Worm (Caenorhabditis elegans) whole organism, early embryonic: Measurements from ENCODE around the gene srab-22.

Experiments used
- B0310.2 ChIP-seq: sonication (generic microtip); optimal IDR thresholded peaks from 2 replicates; lab custom pipeline; 2016; ENCODE audit warnings: mild to moderate bottlenecking, missing genetic modification characterization, missing compliant biosample characterization
- F13C5.2 ChIP-seq: sonication (generic microtip); optimal IDR thresholded peaks from 2 replicates; lab custom pipeline; 2017; ENCODE audit warnings: mild to moderate bottlenecking, missing genetic modification characterization, inconsistent platforms, missing compliant biosample characterization
- aly-1 ChIP-seq: sonication (generic microtip); optimal IDR thresholded peaks from 2 replicates; lab custom pipeline; 2016; ENCODE audit warnings: missing genetic modification characterization, missing compliant biosample characterization
- ama-1 ChIP-seq: fragments of 150-350 bp; optimal IDR thresholded peaks from 2 replicates; lab custom pipeline; 2014
- ceh-13 ChIP-seq: fragments of 200-800 bp; sonication (Bioruptor generic); optimal IDR thresholded peaks from 2 replicates; lab custom pipeline; 2018; ENCODE audit warnings: mild to moderate bottlenecking, missing genetic modification characterization, missing compliant biosample characterization
- ceh-36 ChIP-seq: sonication (generic microtip); optimal IDR thresholded peaks from 2 replicates; lab custom pipeline; 2016; ENCODE audit warnings: missing genetic modification characterization, inconsistent platforms, missing compliant biosample characterization
- ets-7 ChIP-seq: sonication (generic microtip); optimal IDR thresholded peaks from 2 replicates; lab custom pipeline; 2016; ENCODE audit warnings: missing genotype, missing genetic modification characterization, missing compliant biosample characterization
- flt-1 ChIP-seq: fragments of 200-800 bp; sonication (Bioruptor generic); IDR thresholded peaks from 2 replicates; pipeline ENCODE4 v1.3.6; 2022; ENCODE audit warnings: missing genetic modification characterization, missing compliant biosample characterization
- hmbx-1 ChIP-seq: sonication (generic microtip); optimal IDR thresholded peaks from 2 replicates; lab custom pipeline; 2016; ENCODE audit warnings: mild to moderate bottlenecking, missing genetic modification characterization, missing compliant biosample characterization
- hmg-4 ChIP-seq: fragments of 200-800 bp; sonication (Bioruptor generic); optimal IDR thresholded peaks from 2 replicates; lab custom pipeline; 2018; ENCODE audit warnings: mild to moderate bottlenecking, missing genetic modification characterization, missing compliant biosample characterization
- hnd-1 ChIP-seq: sonication (generic microtip); optimal IDR thresholded peaks from 2 replicates; lab custom pipeline; 2016; ENCODE audit warnings: missing genetic modification characterization, missing compliant biosample characterization
- pes-1 ChIP-seq: fragments of 200-800 bp; sonication (Bioruptor generic); IDR thresholded peaks from 2 replicates; pipeline ENCODE4 v1.3.6; 2022; ENCODE audit warnings: missing genetic modification reagents, missing genetic modification characterization, missing compliant biosample characterization
- scrt-1 ChIP-seq: fragments of 200-800 bp; sonication (Bioruptor generic); IDR thresholded peaks from 2 replicates; pipeline ENCODE4 v1.3.6; 2022; ENCODE audit warnings: missing genetic modification characterization, missing compliant biosample characterization
- sea-1 ChIP-seq: fragments of 200-800 bp; sonication (Bioruptor generic); conservative IDR thresholded peaks from 2 replicates; pipeline ENCODE4 v1.3.6; 2022; ENCODE audit warnings: missing genetic modification characterization, missing compliant biosample characterization
- tbx-11 ChIP-seq: fragments of 200-800 bp; sonication (Bioruptor generic); IDR thresholded peaks from 2 replicates; pipeline ENCODE4 v1.3.6; 2022; ENCODE audit warnings: missing genetic modification characterization, missing compliant biosample characterization
- tbx-37 ChIP-seq: fragments of 200-800 bp; sonication (Bioruptor generic); conservative IDR thresholded peaks from 2 replicates; pipeline ENCODE4 v1.3.6; 2022; ENCODE audit warnings: missing genetic modification reagents, missing genetic modification characterization, missing compliant biosample characterization
- tra-4 ChIP-seq: sonication (generic microtip); optimal IDR thresholded peaks from 2 replicates; lab custom pipeline; 2017; ENCODE audit warnings: missing genetic modification characterization, missing compliant biosample characterization

The srab-22 gene

ce11 chrV:3428697-3429096 is 2.5 kb downstream of the srab-22 start, which contains the start of gene srab-20:
Gene srab-20 (plus strand): TSS chrV:3428997.
- TF ChIP-seq aly-1 (tag; lab: Kevin White, UChicago) (no peak), flt-1 (GFP tag; lab: Robert Waterston, UW) (no peak)

DNA sequence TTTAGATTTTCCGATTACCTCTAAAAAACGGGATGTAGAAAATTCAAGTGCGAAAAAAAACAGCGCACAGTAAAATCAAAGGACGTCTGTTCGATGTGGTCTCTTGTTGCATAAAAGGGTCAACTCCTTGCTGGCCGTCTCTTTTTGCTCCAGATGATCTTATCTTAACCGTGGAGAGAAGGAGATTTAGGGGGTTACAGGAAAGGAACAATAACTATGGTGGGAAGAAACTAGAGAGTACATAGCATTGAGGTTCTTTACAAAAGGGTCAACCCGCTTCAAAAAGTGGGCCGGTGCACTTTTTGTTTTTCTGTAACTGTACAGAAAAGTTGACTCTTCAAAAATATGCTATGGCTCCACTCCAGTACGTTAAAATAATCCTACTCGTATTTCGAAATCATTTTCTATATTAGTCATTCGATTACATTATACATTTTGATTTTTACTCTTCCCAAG is 5.4 kb downstream of the srab-22 start, which contains the start of the genes T20D4.19 and srj-9:
T20D4.19 (minus strand) TSS at position 101 of the 456 bp plus-strand sequence.
srj-9 (plus strand) TSS at position 406 of the 456 bp plus-strand sequence.
- TF ChIP-seq B0310.2 (tag; lab: Kevin White, UChicago) (no peak), tra-4 (tag; lab: Kevin White, UChicago) (no peak), sea-1 (no peak), aly-1 (tag; lab: Kevin White, UChicago) (no peak), F13C5.2 (tag; lab: Kevin White, UChicago) (no peak), hnd-1 (tag; lab: Kevin White, UChicago) (no peak), ama-1 (lab: Kevin White, UChicago) (no peak), ets-7 (tag; lab: Kevin White, UChicago) (no peak), tbx-37 (GFP tag; lab: Robert Waterston, UW) (no peak), hmg-4 (GFP tag; lab: Kevin White, UChicago) (no peak), pes-1 (GFP tag; lab: Robert Waterston, UW) (no peak), tbx-11 (GFP tag; lab: Robert Waterston, UW) (no peak)

ce11 chrV:3442609-3443008 is 16.4 kb downstream of the srab-22 start:
- no peak for TF ChIP-seq tra-4 (tag; lab: Kevin White, UChicago)
- TF ChIP-seq ama-1 (lab: Kevin White, UChicago), result no peak
- TF ChIP-seq scrt-1 (GFP tag; lab: Robert Waterston, UW), result no peak
- TF ChIP-seq sea-1, result no peak
- no peak for TF ChIP-seq B0310.2 (tag; lab: Kevin White, UChicago)
- TF ChIP-seq ets-7 (tag; lab: Kevin White, UChicago), result no peak
- TF ChIP-seq ceh-36 (tag; lab: Kevin White, UChicago), result no peak
- no peak for TF ChIP-seq flt-1 (GFP tag; lab: Robert Waterston, UW)
- no peak for TF ChIP-seq tbx-37 (GFP tag; lab: Robert Waterston, UW)
- TF ChIP-seq hmg-4 (GFP tag; lab: Kevin White, UChicago), result no peak
- TF ChIP-seq tbx-11 (GFP tag; lab: Robert Waterston, UW), result no peak
- TF ChIP-seq aly-1 (tag; lab: Kevin White, UChicago), result no peak
- no peak for TF ChIP-seq hmbx-1
- TF ChIP-seq ceh-13 (GFP tag; lab: Kevin White, UChicago), result no peak
- TF ChIP-seq hnd-1 (tag; lab: Kevin White, UChicago), result no peak
- no peak for TF ChIP-seq pes-1 (GFP tag; lab: Robert Waterston, UW)
- no peak for TF ChIP-seq F13C5.2 (tag; lab: Kevin White, UChicago)

DNA sequence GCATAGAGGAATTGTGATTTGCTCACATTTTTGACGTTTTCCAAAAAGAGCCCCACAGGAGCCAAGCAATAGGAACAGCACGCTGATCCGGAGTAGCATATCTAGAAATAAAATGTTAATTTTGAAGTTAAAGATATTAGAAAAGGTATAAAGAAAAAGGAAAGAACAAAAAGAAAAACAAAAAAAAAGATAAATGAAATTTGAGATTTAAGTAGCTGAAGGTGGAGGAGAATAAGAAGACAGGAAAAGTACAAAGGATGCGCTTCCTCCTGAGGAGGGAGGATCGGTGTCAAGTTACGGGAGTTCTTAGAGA is 18.6 kb downstream of the srab-22 start, which contains the start of gene cfz-2:
cfz-2 (minus strand) TSS at position 101 of the 313 bp plus-strand sequence.
- TF ChIP-seq pes-1 (GFP tag; lab: Robert Waterston, UW), result no peak
- TF ChIP-seq hmg-4 (GFP tag; lab: Kevin White, UChicago), result no peak
- no peak for TF ChIP-seq ceh-36 (tag; lab: Kevin White, UChicago)
- no peak for TF ChIP-seq B0310.2 (tag; lab: Kevin White, UChicago)
- TF ChIP-seq scrt-1 (GFP tag; lab: Robert Waterston, UW), result no peak
- no peak for TF ChIP-seq ets-7 (tag; lab: Kevin White, UChicago)
- TF ChIP-seq tbx-37 (GFP tag; lab: Robert Waterston, UW), result no peak
- TF ChIP-seq ceh-13 (GFP tag; lab: Kevin White, UChicago), result no peak
- no peak for TF ChIP-seq F13C5.2 (tag; lab: Kevin White, UChicago)
- TF ChIP-seq tra-4 (tag; lab: Kevin White, UChicago), result no peak
- TF ChIP-seq sea-1, result no peak
- TF ChIP-seq hmbx-1, result no peak
- no peak for TF ChIP-seq hnd-1 (tag; lab: Kevin White, UChicago)
- no peak for TF ChIP-seq aly-1 (tag; lab: Kevin White, UChicago)
- TF ChIP-seq flt-1 (GFP tag; lab: Robert Waterston, UW), result no peak

DNA sequence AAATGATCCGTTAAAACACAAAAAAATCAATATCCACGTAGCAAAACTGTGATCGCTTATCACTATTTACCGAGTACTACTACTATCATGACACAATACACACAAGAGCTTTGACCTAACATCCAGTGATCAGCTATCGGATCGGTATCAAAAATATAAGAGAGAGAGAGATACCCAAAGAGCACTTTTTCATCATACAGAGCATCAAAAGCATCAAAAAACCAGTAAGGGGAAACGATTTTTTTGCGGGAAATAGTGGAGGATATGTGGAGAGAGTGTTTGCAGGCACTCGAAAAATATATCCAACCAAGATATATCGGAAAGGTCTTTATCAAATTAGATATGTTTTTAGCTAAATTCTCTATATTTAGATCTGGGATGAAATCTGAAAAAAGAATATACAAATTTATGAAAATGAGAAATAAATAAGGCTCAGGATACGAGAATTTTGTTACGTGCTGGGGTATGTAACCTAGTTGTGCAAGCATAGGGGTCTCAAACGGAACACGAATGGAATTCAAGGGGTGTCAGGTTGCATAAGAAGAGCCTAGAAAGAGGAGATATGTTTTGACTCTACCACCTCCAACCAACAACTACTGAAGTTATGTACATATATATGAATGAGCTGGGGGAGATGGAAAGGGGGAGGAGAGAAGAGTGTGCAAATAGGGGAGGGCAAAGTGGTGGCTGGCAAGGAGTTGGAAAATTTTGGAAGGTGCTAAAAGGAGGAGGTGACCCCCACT is 19.1 kb downstream of the srab-22 start:
- TF ChIP-seq sea-1 (no peak), hmg-4 (GFP tag; lab: Kevin White, UChicago) (peak; percentile 21)

- no peak for TF ChIP-seq tra-4 (tag; lab: Kevin White, UChicago)
- TF ChIP-seq F13C5.2 (tag; lab: Kevin White, UChicago), result no peak
- TF ChIP-seq aly-1 (tag; lab: Kevin White, UChicago), result no peak
- no peak for TF ChIP-seq hnd-1 (tag; lab: Kevin White, UChicago)
- no peak for TF ChIP-seq flt-1 (GFP tag; lab: Robert Waterston, UW)
- TF ChIP-seq pes-1 (GFP tag; lab: Robert Waterston, UW), result no peak
- peak; percentile 70 for TF ChIP-seq ceh-36 (tag; lab: Kevin White, UChicago)
- no peak for TF ChIP-seq ceh-13 (GFP tag; lab: Kevin White, UChicago)
- no peak for TF ChIP-seq scrt-1 (GFP tag; lab: Robert Waterston, UW)
These were observed 23.6 kb downstream of the srab-22 start for ce11 chrV:3449810-3450209.

DNA sequence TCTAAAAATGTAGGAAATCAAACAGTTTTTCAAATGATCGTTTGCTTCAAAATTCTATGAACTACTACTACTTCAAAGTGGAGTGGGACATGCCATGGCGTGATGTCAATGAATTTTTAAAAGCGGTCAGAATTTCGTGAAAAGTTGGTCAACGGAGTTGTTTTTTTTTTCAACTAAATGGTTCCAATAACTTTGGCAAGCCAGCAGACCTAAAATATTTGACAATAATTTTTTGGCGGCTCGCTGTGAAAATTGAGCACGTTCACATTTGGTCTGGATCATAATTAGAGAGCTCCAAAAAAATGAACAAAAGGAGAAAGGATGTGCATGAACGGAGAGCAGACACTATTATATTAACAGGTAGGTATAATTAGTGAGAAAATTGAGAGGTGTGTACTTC is 24.2 kb downstream of the srab-22 start:
- TF ChIP-seq pes-1 (GFP tag; lab: Robert Waterston, UW) (no peak), ets-7 (tag; lab: Kevin White, UChicago) (no peak), aly-1 (tag; lab: Kevin White, UChicago) (no peak), B0310.2 (tag; lab: Kevin White, UChicago) (no peak), sea-1 (no peak), tra-4 (tag; lab: Kevin White, UChicago) (no peak), scrt-1 (GFP tag; lab: Robert Waterston, UW) (no peak), ama-1 (lab: Kevin White, UChicago) (no peak), ceh-36 (tag; lab: Kevin White, UChicago) (no peak), tbx-11 (GFP tag; lab: Robert Waterston, UW) (no peak), hmbx-1 (no peak), ceh-13 (GFP tag; lab: Kevin White, UChicago) (no peak), F13C5.2 (tag; lab: Kevin White, UChicago) (no peak), hmg-4 (GFP tag; lab: Kevin White, UChicago) (no peak), tbx-37 (GFP tag; lab: Robert Waterston, UW) (no peak), hnd-1 (tag; lab: Kevin White, UChicago) (no peak), flt-1 (GFP tag; lab: Robert Waterston, UW) (no peak)
